Fruit fly (Drosophila melanogaster) whole organism, adult: Measurements from ENCODE around the gene CG31792.

ENCODE experiments used
- CG12768 ChIP-seq: fragments of 200-800 bp; sonication (Bioruptor generic); optimal IDR thresholded peaks from 2 replicates; lab custom pipeline; 2017; ENCODE audit warnings: missing biosample characterization, missing genetic modification characterization, mild to moderate bottlenecking, moderate library complexity, missing genetic modification reagents
- CG14711 ChIP-seq: fragments of 200-800 bp; sonication (Bioruptor generic); optimal IDR thresholded peaks from 2 replicates; lab custom pipeline; 2018; ENCODE audit warnings: missing biosample characterization, mild to moderate bottlenecking, missing genetic modification characterization, moderate library complexity
- CG33017 ChIP-seq: fragments of 200-800 bp; sonication (Bioruptor generic); optimal IDR thresholded peaks from 2 replicates; lab custom pipeline; 2018; ENCODE audit warnings: missing biosample characterization, mild to moderate bottlenecking, missing genetic modification characterization, moderate library complexity
- CG7045 ChIP-seq: fragments of 200-800 bp; sonication (Bioruptor generic); optimal IDR thresholded peaks from 2 replicates; lab custom pipeline; 2017; ENCODE audit warnings: missing biosample characterization, mild to moderate bottlenecking, missing genetic modification characterization
- CG7101 ChIP-seq: fragments of 200-800 bp; sonication (Bioruptor generic); optimal IDR thresholded peaks from 2 replicates; lab custom pipeline; 2018; ENCODE audit warnings: missing biosample characterization, mild to moderate bottlenecking, missing genetic modification characterization, moderate library complexity
- Clk ChIP-seq: fragments of 200-800 bp; sonication (Bioruptor generic); optimal IDR thresholded peaks from 2 replicates; lab custom pipeline; 2017; ENCODE audit warnings: missing biosample characterization, missing genetic modification characterization
- Crg-1 ChIP-seq: fragments of 200-800 bp; sonication (Bioruptor generic); optimal IDR thresholded peaks from 2 replicates; lab custom pipeline; 2016; ENCODE audit warnings: missing biosample characterization, missing genetic modification characterization
- Hr96 ChIP-seq: fragments of 200-800 bp; sonication (Bioruptor generic); optimal IDR thresholded peaks from 2 replicates; lab custom pipeline; 2016; ENCODE audit warnings: missing biosample characterization, missing genetic modification characterization
- Mnt ChIP-seq: fragments of 200-800 bp; sonication (Bioruptor generic); optimal IDR thresholded peaks from 2 replicates; lab custom pipeline; 2016; ENCODE audit warnings: missing biosample characterization, mild to moderate bottlenecking, missing genetic modification characterization
- cic ChIP-seq: fragments of 200-800 bp; sonication (Bioruptor generic); optimal IDR thresholded peaks from 2 replicates; lab custom pipeline; 2017; ENCODE audit warnings: missing biosample characterization, mild to moderate bottlenecking, missing genetic modification characterization, moderate library complexity
- kay ChIP-seq: fragments of 200-800 bp; sonication (Bioruptor generic); peaks from one replicate; lab custom pipeline; 2016; ENCODE audit warnings: missing biosample characterization, missing genetic modification characterization, borderline replicate concordance
- tj ChIP-seq: fragments of 200-800 bp; sonication (Bioruptor generic); optimal IDR thresholded peaks from 3 replicates; lab custom pipeline; 2017; ENCODE audit warnings: missing biosample characterization, mild to moderate bottlenecking, missing genetic modification characterization, moderate library complexity
- toe ChIP-seq: fragments of 200-800 bp; sonication (Bioruptor generic); optimal IDR thresholded peaks from 2 replicates; lab custom pipeline; 2016; ENCODE audit warnings: missing biosample characterization, missing genetic modification characterization

DNA sequence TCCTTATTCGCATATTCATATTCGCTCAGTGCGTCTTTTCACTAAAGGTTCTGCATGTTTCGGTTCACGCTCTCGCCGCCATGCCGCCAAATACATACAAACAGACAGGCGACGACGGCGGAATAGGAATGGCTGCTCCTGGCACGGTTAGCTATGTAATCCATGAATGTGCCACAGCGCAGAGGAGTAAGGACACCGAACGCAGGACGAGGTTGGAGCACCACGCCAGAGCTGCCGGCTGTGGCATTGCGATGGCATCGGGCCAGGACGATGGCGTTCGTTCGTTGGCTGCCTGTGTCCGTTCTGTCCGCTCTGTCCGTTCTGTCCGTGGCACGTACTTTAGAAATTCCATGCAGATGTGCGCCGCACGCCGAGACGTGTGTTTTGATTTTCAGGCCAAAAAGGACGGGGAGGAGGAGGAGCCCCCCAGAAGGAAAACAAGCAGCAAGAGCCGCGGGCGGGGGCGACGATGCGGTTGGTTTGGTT is 17.7 kb downstream of the CG31792 start:
- no peak for TF ChIP-seq CG14711 (tag; lab: Kevin White, UChicago)
- no peak for TF ChIP-seq toe (GFP tag; lab: Kevin White, UChicago)
- TF ChIP-seq Crg-1 (GFP tag; lab: Kevin White, UChicago): no peak
- no peak for TF ChIP-seq kay (GFP tag; lab: Kevin White, UChicago)
- no peak for TF ChIP-seq CG33017 (tag; lab: Kevin White, UChicago)
- no peak for TF ChIP-seq CG7101 (tag; lab: Kevin White, UChicago)
- TF ChIP-seq CG7045 (GFP tag; lab: Kevin White, UChicago): no peak
- TF ChIP-seq tj (GFP tag; lab: Kevin White, UChicago): no peak
- TF ChIP-seq Hr96: no peak
- no peak for TF ChIP-seq Clk
- no peak for TF ChIP-seq CG12768 (GFP tag; lab: Kevin White, UChicago)
- TF ChIP-seq cic (GFP tag; lab: Kevin White, UChicago): no peak
- no peak for TF ChIP-seq Mnt (GFP tag; lab: Kevin White, UChicago)
